Worm (Caenorhabditis elegans) whole organism, L3 larva: ENCODE results near the gene C33B4.4.

Experiments
- ama-1 ChIP-seq: fragments of 150-350 bp; optimal IDR thresholded peaks from 2 replicates; lab custom pipeline; 2018
- ceh-16 ChIP-seq: sonication (generic microtip); optimal IDR thresholded peaks from 2 replicates; lab custom pipeline; 2017; ENCODE audit warnings: missing biosample characterization, missing genetic modification characterization
- ceh-28 ChIP-seq: fragments of 150-350 bp; optimal IDR thresholded peaks from 2 replicates; lab custom pipeline; 2014; ENCODE audit warnings: missing biosample characterization, missing genetic modification reagents, missing genetic modification characterization
- ceh-82 ChIP-seq: fragments of 150-350 bp; optimal IDR thresholded peaks from 2 replicates; lab custom pipeline; 2014; ENCODE audit warnings: missing biosample characterization, missing genetic modification characterization
- ceh-9 ChIP-seq: sonication (generic microtip); optimal IDR thresholded peaks from 2 replicates; lab custom pipeline; 2018; ENCODE audit warnings: missing biosample characterization, missing genetic modification characterization
- egl-27 ChIP-seq: sonication (generic microtip); optimal IDR thresholded peaks from 4 replicates; lab custom pipeline; 2017; ENCODE audit warnings: missing biosample characterization, missing genetic modification reagents, missing genetic modification characterization
- egl-5 ChIP-seq: fragments of 150-350 bp; optimal IDR thresholded peaks from 2 replicates; lab custom pipeline; 2017; ENCODE audit warnings: missing biosample characterization, missing genetic modification reagents, missing genetic modification characterization, inconsistent platforms
- elt-1 ChIP-seq: fragments of 150-350 bp; optimal IDR thresholded peaks from 2 replicates; lab custom pipeline; 2014; ENCODE audit warnings: missing biosample characterization, missing genetic modification characterization
- elt-2 ChIP-seq: sonication (generic microtip); optimal IDR thresholded peaks from 2 replicates; lab custom pipeline; 2016; ENCODE audit warnings: missing genetic modification reagents, mild to moderate bottlenecking, missing genetic modification characterization, missing compliant biosample characterization
- elt-3 ChIP-seq, 3 experiments: fragments of 150-350 bp in 1 of 3; sonication (generic microtip) in 2 of 3; optimal IDR thresholded peaks; 2 replicates in 2 of 3; 4 replicates in 1 of 3; lab custom pipeline; 2014 to 2017; ENCODE audit warnings: missing biosample characterization in 3 of 3, missing genetic modification characterization in 3 of 3
- eor-1 ChIP-seq, 2 experiments: fragments of 150-350 bp; optimal IDR thresholded peaks; 2 replicates each; lab custom pipeline; 2014 to 2018; ENCODE audit warnings: missing biosample characterization in 2 of 2, missing genetic modification characterization in 2 of 2
- fkh-10 ChIP-seq: sonication (generic microtip); optimal IDR thresholded peaks from 2 replicates; lab custom pipeline; 2017; ENCODE audit warnings: missing biosample characterization, missing genetic modification reagents, missing genetic modification characterization
- fkh-2 ChIP-seq: fragments of 150-350 bp; optimal IDR thresholded peaks from 2 replicates; lab custom pipeline; 2014; ENCODE audit warnings: missing biosample characterization, missing genetic modification reagents, missing genetic modification characterization
- fos-1 ChIP-seq: fragments of 150-350 bp; optimal IDR thresholded peaks from 2 replicates; lab custom pipeline; 2014; ENCODE audit warnings: missing biosample characterization, missing genetic modification characterization
- hmg-11 ChIP-seq: sonication (generic microtip); optimal IDR thresholded peaks from 2 replicates; lab custom pipeline; 2016; ENCODE audit warnings: missing genetic modification characterization, missing compliant biosample characterization
- lin-15B ChIP-seq: fragments of 150-350 bp; optimal IDR thresholded peaks from 2 replicates; lab custom pipeline; 2014; ENCODE audit warnings: missing biosample characterization, missing genetic modification characterization
- lsy-12 ChIP-seq: sonication (generic microtip); optimal IDR thresholded peaks from 2 replicates; lab custom pipeline; 2016; ENCODE audit warnings: mild to moderate bottlenecking, missing genetic modification characterization, missing compliant biosample characterization
- mml-1 ChIP-seq: fragments of 150-350 bp; sonication (generic microtip); optimal IDR thresholded peaks from 3 replicates; lab custom pipeline; 2014; ENCODE audit warnings: missing biosample characterization, missing genetic modification characterization
- nfya-1 ChIP-seq: sonication (generic microtip); optimal IDR thresholded peaks from 2 replicates; lab custom pipeline; 2017; ENCODE audit warnings: missing genetic modification characterization, mild to moderate bottlenecking, missing compliant biosample characterization, antibody characterized with exemption, moderate library complexity; ENCODE audit not compliant: insufficient read depth
- nhr-11 ChIP-seq: fragments of 150-350 bp; optimal IDR thresholded peaks from 2 replicates; lab custom pipeline; 2014; ENCODE audit warnings: missing biosample characterization, missing genetic modification characterization
- nhr-12 ChIP-seq: fragments of 150-350 bp; optimal IDR thresholded peaks from 2 replicates; lab custom pipeline; 2014; ENCODE audit warnings: missing biosample characterization, missing genetic modification characterization
- nhr-25 ChIP-seq: sonication (generic microtip); optimal IDR thresholded peaks from 2 replicates; lab custom pipeline; 2017; ENCODE audit warnings: missing biosample characterization, missing genetic modification characterization
- nhr-28 ChIP-seq: fragments of 150-350 bp; optimal IDR thresholded peaks from 2 replicates; lab custom pipeline; 2014; ENCODE audit warnings: missing biosample characterization, missing genetic modification characterization
- nhr-67 ChIP-seq: fragments of 150-350 bp; optimal IDR thresholded peaks from 2 replicates; lab custom pipeline; 2014; ENCODE audit warnings: missing biosample characterization, missing genetic modification characterization
- nhr-76 ChIP-seq: fragments of 150-350 bp; sonication (generic microtip); optimal IDR thresholded peaks from 5 replicates; lab custom pipeline; 2014; ENCODE audit warnings: missing biosample characterization, missing genetic modification characterization
- nhr-77 ChIP-seq: fragments of 150-350 bp; optimal IDR thresholded peaks from 2 replicates; lab custom pipeline; 2014; ENCODE audit warnings: missing biosample characterization, missing genetic modification characterization
- pha-4 ChIP-seq: fragments of 150-350 bp; optimal IDR thresholded peaks from 2 replicates; lab custom pipeline; 2014; ENCODE audit warnings: missing biosample characterization, missing genetic modification reagents, missing genetic modification characterization
- pqm-1 ChIP-seq: fragments of 150-350 bp; optimal IDR thresholded peaks from 2 replicates; lab custom pipeline; 2017; ENCODE audit warnings: missing biosample characterization, missing genetic modification characterization, inconsistent platforms
- sea-2 ChIP-seq: fragments of 150-350 bp; sonication (generic microtip); optimal IDR thresholded peaks from 4 replicates; lab custom pipeline; 2014; ENCODE audit warnings: missing biosample characterization, missing genetic modification reagents, missing genetic modification characterization
- skn-1 ChIP-seq: fragments of 150-350 bp; optimal IDR thresholded peaks from 2 replicates; lab custom pipeline; 2014; ENCODE audit warnings: missing biosample characterization, missing genetic modification characterization
- snpc-4 ChIP-seq: fragments of 150-350 bp; optimal IDR thresholded peaks from 2 replicates; lab custom pipeline; 2014; ENCODE audit warnings: missing biosample characterization, missing genetic modification characterization
- tbx-2 ChIP-seq: sonication (generic microtip); optimal IDR thresholded peaks from 2 replicates; lab custom pipeline; 2016; ENCODE audit warnings: mild to moderate bottlenecking, missing genetic modification characterization, missing compliant biosample characterization
- unc-62 ChIP-seq: fragments of 150-350 bp; sonication (generic microtip); optimal IDR thresholded peaks from 4 replicates; lab custom pipeline; 2014; ENCODE audit warnings: missing biosample characterization, missing genetic modification reagents, missing genetic modification characterization
- zag-1 ChIP-seq: fragments of 150-350 bp; optimal IDR thresholded peaks from 2 replicates; lab custom pipeline; 2014; ENCODE audit warnings: missing biosample characterization, missing genetic modification characterization
- ztf-11 ChIP-seq: fragments of 150-350 bp; optimal IDR thresholded peaks from 2 replicates; lab custom pipeline; 2014; ENCODE audit warnings: missing biosample characterization, missing genetic modification characterization
- ztf-4 ChIP-seq: fragments of 150-350 bp; optimal IDR thresholded peaks from 2 replicates; lab custom pipeline; 2014; ENCODE audit warnings: missing biosample characterization, missing genetic modification characterization

Gene C33B4.4

DNA sequence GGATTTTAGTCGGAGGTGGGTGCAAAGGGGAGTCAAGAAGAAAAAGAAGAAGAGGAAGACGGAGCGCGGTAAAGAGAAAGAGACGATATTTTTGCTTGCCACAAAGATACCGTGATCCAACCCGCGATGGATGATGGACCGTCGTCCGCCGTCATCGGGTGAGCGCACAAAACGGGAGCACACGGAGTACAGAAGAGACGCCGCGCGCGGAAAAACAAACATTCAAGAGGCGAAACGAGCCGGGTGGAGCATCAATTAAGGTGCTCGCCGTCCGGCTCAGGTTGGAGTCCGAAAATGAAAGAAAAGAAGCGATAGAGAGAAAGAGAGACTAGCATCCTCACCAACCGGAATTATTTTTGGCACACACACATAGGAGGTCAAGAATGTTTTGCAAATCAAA is 10.5 kb upstream of the C33B4.4 start:
- no peak for TF ChIP-seq zag-1 (tag; lab: Kevin White, UChicago)

DNA sequence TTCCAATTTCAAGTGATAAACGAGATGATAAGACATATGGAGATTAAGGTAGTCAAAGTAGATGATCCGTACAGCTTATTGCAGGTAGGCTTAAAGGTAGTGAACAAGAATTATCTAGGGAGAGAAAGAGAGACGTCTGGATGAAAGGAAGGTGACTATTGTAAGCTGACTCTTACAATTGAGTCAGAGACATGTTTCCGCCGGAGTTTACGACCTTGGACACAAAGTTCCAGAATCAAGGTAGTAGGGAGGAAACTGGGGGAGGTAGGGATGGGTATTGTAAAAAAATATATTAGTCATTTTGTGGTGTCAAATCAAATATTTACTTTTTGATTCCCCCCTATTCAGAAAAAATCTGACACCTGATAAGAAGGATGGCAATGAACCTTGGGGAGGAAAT is 9.1 kb upstream of the C33B4.4 start:
- TF ChIP-seq ceh-82 (tag; lab: Kevin White, UChicago) (no peak), ceh-9 (tag; lab: Kevin White, UChicago) (no peak), nhr-76 (no peak), egl-27 (tag; lab: Kevin White, UChicago) (no peak), tbx-2 (no peak), mml-1 (no peak), snpc-4 (tag; lab: Kevin White, UChicago) (no peak), ceh-16 (tag; lab: Kevin White, UChicago) (no peak), lin-15B (no peak), ztf-11 (tag; lab: Kevin White, UChicago) (no peak)

DNA sequence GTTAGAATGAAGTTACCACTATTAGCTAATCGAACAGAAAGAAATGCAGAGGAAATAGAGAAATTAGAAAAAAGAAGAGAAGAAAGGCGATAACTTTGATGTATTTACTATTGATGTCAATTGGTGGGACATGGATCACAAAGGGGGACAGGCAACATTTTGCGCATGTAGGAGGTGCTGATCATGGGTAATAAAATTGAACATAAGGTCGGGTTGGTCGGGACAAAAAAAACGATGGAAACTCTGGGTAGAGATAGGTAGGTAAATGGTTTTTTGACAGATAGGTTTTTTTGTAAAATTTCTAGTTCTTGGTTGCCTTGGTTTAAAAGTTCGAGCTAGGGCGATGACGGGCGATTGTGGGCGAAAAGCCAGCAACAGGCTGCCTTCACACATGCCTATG is 7.6 kb upstream of the C33B4.4 start, which contains the start of gene shn-1:
Gene shn-1, minus strand, starts transcription at position 101 of the 400 bp plus-strand sequence.
- no peak for TF ChIP-seq elt-2 (tag; lab: Kevin White, UChicago)
- no peak for TF ChIP-seq unc-62 (GFP tag; lab: Kevin White, UChicago)
- TF ChIP-seq fkh-10 (GFP tag; lab: Kevin White, UChicago): no peak
- no peak for TF ChIP-seq nhr-67
- no peak for TF ChIP-seq eor-1 (tag; optimal IDR thresholded peaks at IDR 0.05; lab: Kevin White, UChicago)
- no peak for TF ChIP-seq egl-27 (tag; lab: Kevin White, UChicago)
- no peak for TF ChIP-seq hmg-11 (tag; lab: Kevin White, UChicago)
- no peak for TF ChIP-seq nhr-12
- TF ChIP-seq elt-1 (tag; lab: Kevin White, UChicago): no peak
- no peak for TF ChIP-seq ceh-16 (tag; lab: Kevin White, UChicago)
- TF ChIP-seq ceh-9 (tag; lab: Kevin White, UChicago): no peak
- no peak for TF ChIP-seq ceh-28 (tag; lab: Kevin White, UChicago)
- TF ChIP-seq nhr-28 (tag; lab: Kevin White, UChicago): no peak
- TF ChIP-seq nhr-11: no peak
- TF ChIP-seq pha-4 (tag; lab: Kevin White, UChicago): no peak
- TF ChIP-seq lin-15B: no peak
- no peak for TF ChIP-seq ztf-4 (tag; lab: Kevin White, UChicago)
- TF ChIP-seq sea-2: no peak
- TF ChIP-seq, all 47 proteins: peak for 0

DNA sequence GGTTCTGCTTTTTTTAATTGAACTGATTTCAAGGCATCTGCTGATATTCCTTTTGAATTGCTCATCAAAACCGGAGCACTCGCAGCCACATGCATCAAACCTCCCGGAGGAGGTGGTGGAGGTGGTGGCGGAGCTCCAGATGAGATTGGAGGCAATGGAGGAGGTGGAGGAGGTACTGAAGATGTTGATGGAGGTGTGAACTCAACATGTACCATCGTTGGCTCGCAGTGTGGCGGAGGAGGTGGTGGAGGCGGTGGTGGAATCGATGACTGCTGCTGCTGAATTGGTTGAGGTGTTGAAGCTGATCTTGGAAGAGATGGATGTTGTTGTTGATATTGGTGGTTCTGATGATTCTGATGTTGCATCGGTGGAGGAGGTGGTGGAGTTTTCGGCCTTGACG is 3.7 kb upstream of the C33B4.4 start:
- TF ChIP-seq sea-2 (no peak), nhr-77 (tag; lab: Kevin White, UChicago) (no peak)

DNA sequence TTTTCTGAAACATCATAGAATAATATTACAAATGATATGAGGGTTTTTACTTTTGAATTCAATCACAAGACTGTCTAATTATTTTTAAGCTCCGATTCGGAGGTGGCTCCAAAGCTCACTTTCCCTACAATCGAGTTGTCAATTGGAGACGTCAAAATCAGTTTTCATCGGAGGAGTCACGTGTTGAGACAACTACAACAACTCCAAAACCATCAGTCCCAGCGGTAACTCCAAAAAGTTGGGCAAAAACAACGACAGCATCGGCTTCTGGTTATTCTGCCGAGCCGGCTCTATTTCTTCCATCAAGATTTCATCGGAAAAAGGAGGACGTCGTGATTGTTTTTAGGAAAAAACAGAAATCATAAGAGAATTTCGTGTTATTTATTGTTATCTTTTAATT is 857 bp upstream of the C33B4.4 start:
- TF ChIP-seq skn-1 (no peak), pqm-1 (no peak), sea-2 (no peak), elt-3 (tag; optimal IDR thresholded peaks at IDR 0.05; lab: Kevin White, UChicago) (no peak), egl-5 (tag; lab: Kevin White, UChicago) (no peak), eor-1 (tag; optimal IDR thresholded peaks at IDR 0.05; lab: Kevin White, UChicago) (no peak), nhr-11 (no peak), elt-2 (tag; lab: Kevin White, UChicago) (no peak), zag-1 (tag; lab: Kevin White, UChicago) (no peak), pha-4 (tag; lab: Kevin White, UChicago) (no peak), ztf-4 (tag; lab: Kevin White, UChicago) (no peak), nhr-25 (tag; lab: Kevin White, UChicago) (no peak), unc-62 (GFP tag; lab: Kevin White, UChicago) (no peak), nhr-77 (tag; lab: Kevin White, UChicago) (no peak), fos-1 (tag; lab: Kevin White, UChicago) (no peak), nhr-76 (no peak), nhr-28 (tag; lab: Kevin White, UChicago) (no peak), lsy-12 (tag; lab: Kevin White, UChicago) (no peak), nhr-12 (no peak)

DNA sequence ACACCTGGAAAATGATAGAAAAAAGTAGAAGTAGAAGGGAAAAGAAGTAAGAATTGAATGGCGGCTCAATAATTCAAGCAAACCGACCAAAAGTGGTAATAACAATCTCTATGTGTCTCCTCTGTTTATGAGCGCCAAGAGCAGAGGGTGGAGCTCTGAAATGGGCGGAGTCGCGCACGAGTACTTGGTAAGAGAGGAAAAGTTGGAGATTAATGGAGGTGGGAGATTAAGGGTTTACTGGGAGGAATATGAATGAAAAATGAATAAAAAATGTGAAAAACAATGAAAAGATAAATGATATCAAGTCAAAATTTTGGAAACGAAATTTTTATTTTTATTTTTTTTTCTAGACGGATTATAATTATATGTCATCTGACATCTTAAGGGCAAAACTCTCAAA is 5.5 kb downstream of the C33B4.4 start:
- TF ChIP-seq ama-1 (lab: Kevin White, UChicago) (no peak), mml-1 (no peak), nhr-77 (tag; lab: Kevin White, UChicago) (no peak), lsy-12 (tag; lab: Kevin White, UChicago) (no peak), nfya-1 (tag; lab: Kevin White, UChicago) (no peak), fkh-2 (tag; lab: Kevin White, UChicago) (no peak), skn-1 (no peak)
